Worm (Caenorhabditis elegans) whole organism, young adult: Measurements from ENCODE around the gene pir-2.

Experiments used
- C17E4.6 ChIP-seq: fragments of 200-800 bp; sonication (Bioruptor generic); IDR thresholded peaks from 2 replicates; pipeline ENCODE4 v1.3.6; 2022; ENCODE audit warnings: missing genetic modification reagents, missing genetic modification characterization, missing compliant biosample characterization
- F22D6.2 ChIP-seq: sonication (generic microtip); optimal IDR thresholded peaks from 2 replicates; lab custom pipeline; 2016; ENCODE audit warnings: mild to moderate bottlenecking, missing genetic modification characterization, missing compliant biosample characterization
- F39B2.1 ChIP-seq: fragments of 200-800 bp; sonication (Bioruptor generic); IDR thresholded peaks from 2 replicates; pipeline ENCODE4 v1.3.6; 2022; ENCODE audit warnings: missing genetic modification reagents, missing genetic modification characterization, missing compliant biosample characterization
- F57A8.1 ChIP-seq: fragments of 200-800 bp; sonication (Bioruptor generic); optimal IDR thresholded peaks from 2 replicates; lab custom pipeline; 2018; ENCODE audit warnings: mild to moderate bottlenecking, missing genetic modification characterization, moderate library complexity, missing compliant biosample characterization
- K12H6.12 ChIP-seq: fragments of 200-800 bp; sonication (Bioruptor generic); optimal IDR thresholded peaks from 2 replicates; lab custom pipeline; 2018; ENCODE audit warnings: mild to moderate bottlenecking, missing genetic modification characterization, missing compliant biosample characterization
- Y79H2A.3 ChIP-seq: fragments of 200-800 bp; sonication (Bioruptor generic); conservative IDR thresholded peaks from 2 replicates; pipeline ENCODE4 v1.3.6; 2022; ENCODE audit warnings: missing genetic modification reagents, missing genetic modification characterization, missing compliant biosample characterization
- Y95B8A.8 ChIP-seq: fragments of 200-800 bp; sonication (Bioruptor generic); IDR thresholded peaks from 2 replicates; pipeline ENCODE4 v1.3.6; 2022; ENCODE audit warnings: missing genetic modification reagents, missing genetic modification characterization, missing compliant biosample characterization
- ZK185.1 ChIP-seq: sonication (generic microtip); optimal IDR thresholded peaks from 2 replicates; lab custom pipeline; 2016; ENCODE audit warnings: mild to moderate bottlenecking, missing genetic modification characterization, missing compliant biosample characterization; ENCODE audit not compliant: poor library complexity, severe bottlenecking
- cebp-1 ChIP-seq, 2 experiments: fragments of 200-800 bp in 1 of 2; sonication (Bioruptor generic) in 1 of 2; sonication (generic microtip) in 1 of 2; IDR thresholded peaks in 1 of 2; optimal IDR thresholded peaks in 1 of 2; 2 replicates each; pipeline versions ENCODE4 v1.3.6 to Lab custom; 2017 to 2022; ENCODE audit warnings: missing compliant biosample characterization in 2 of 2, missing genetic modification characterization in 2 of 2, mild to moderate bottlenecking in 1 of 2, missing genetic modification reagents in 1 of 2, moderate library complexity in 1 of 2
- ceh-27 ChIP-seq: fragments of 200-800 bp; sonication (Bioruptor generic); optimal IDR thresholded peaks from 2 replicates; lab custom pipeline; 2018; ENCODE audit warnings: mild to moderate bottlenecking, missing genetic modification characterization, moderate library complexity, missing compliant biosample characterization
- ceh-40 ChIP-seq: fragments of 200-800 bp; sonication (Bioruptor generic); IDR thresholded peaks from 2 replicates; pipeline ENCODE4 v1.3.6; 2022; ENCODE audit warnings: missing genetic modification characterization, missing compliant biosample characterization
- ceh-79 ChIP-seq: sonication (generic microtip); optimal IDR thresholded peaks from 2 replicates; lab custom pipeline; 2017; ENCODE audit warnings: mild to moderate bottlenecking, missing genetic modification characterization, missing compliant biosample characterization
- die-1 ChIP-seq: sonication (generic microtip); optimal IDR thresholded peaks from 2 replicates; lab custom pipeline; 2016; ENCODE audit warnings: missing genotype, mild to moderate bottlenecking, missing genetic modification characterization, missing compliant biosample characterization
- dox-1 ChIP-seq: fragments of 200-800 bp; sonication (Bioruptor generic); IDR thresholded peaks from 2 replicates; pipeline ENCODE4 v1.3.6; 2022; ENCODE audit warnings: missing genetic modification reagents, missing genetic modification characterization, missing compliant biosample characterization
- hrde-1 ChIP-seq: sonication (generic microtip); optimal IDR thresholded peaks from 2 replicates; lab custom pipeline; 2016; ENCODE audit warnings: missing genetic modification characterization, mild to moderate bottlenecking, missing compliant biosample characterization, moderate library complexity, missing genotype, missing genetic modification reagents, borderline replicate concordance
- let-607 ChIP-seq, 2 experiments: fragments of 200-800 bp in 1 of 2; sonication (Bioruptor generic) in 1 of 2; sonication (generic microtip) in 1 of 2; optimal IDR thresholded peaks; 2 replicates each; lab custom pipeline; 2016 to 2018; ENCODE audit warnings: mild to moderate bottlenecking in 2 of 2, missing compliant biosample characterization in 2 of 2, missing genetic modification characterization in 2 of 2, moderate library complexity in 2 of 2, missing genotype in 1 of 2
- lin-35 ChIP-seq, 3 experiments: fragments of 150-350 bp in 2 of 3; sonication (generic microtip) in 1 of 3; optimal IDR thresholded peaks; 2 replicates each; lab custom pipeline; 2014 to 2018; ENCODE audit warnings: missing biosample characterization in 3 of 3, missing genetic modification characterization in 3 of 3, missing genetic modification reagents in 3 of 3
- lin-40 ChIP-seq: sonication (generic microtip); optimal IDR thresholded peaks from 2 replicates; lab custom pipeline; 2016; ENCODE audit warnings: missing genetic modification characterization, mild to moderate bottlenecking, missing compliant biosample characterization, missing genotype, missing genetic modification reagents
- lin-54 ChIP-seq: fragments of 200-800 bp; sonication (Bioruptor generic); optimal IDR thresholded peaks from 2 replicates; lab custom pipeline; 2018; ENCODE audit warnings: mild to moderate bottlenecking, missing genetic modification characterization, missing compliant biosample characterization
- lir-1 ChIP-seq: fragments of 200-800 bp; sonication (Bioruptor generic); conservative IDR thresholded peaks from 2 replicates; pipeline ENCODE4 v1.3.6; 2022; ENCODE audit warnings: missing genetic modification reagents, missing genetic modification characterization, missing compliant biosample characterization
- lsl-1 ChIP-seq: fragments of 200-800 bp; sonication (Bioruptor generic); optimal IDR thresholded peaks from 2 replicates; lab custom pipeline; 2018; ENCODE audit warnings: mild to moderate bottlenecking, missing genetic modification characterization, moderate library complexity, missing compliant biosample characterization
- lsy-27 ChIP-seq: sonication (generic microtip); optimal IDR thresholded peaks from 2 replicates; lab custom pipeline; 2017; ENCODE audit warnings: missing genetic modification characterization, mild to moderate bottlenecking, missing compliant biosample characterization, antibody characterized with exemption, missing genotype, borderline replicate concordance; ENCODE audit not compliant: insufficient read depth
- madf-10 ChIP-seq: sonication (generic microtip); optimal IDR thresholded peaks from 2 replicates; lab custom pipeline; 2016; ENCODE audit warnings: mild to moderate bottlenecking, missing genetic modification characterization, missing compliant biosample characterization
- madf-6 ChIP-seq: fragments of 200-800 bp; sonication (Bioruptor generic); IDR thresholded peaks from 2 replicates; pipeline ENCODE4 v1.3.6; 2022; ENCODE audit warnings: missing genetic modification reagents, missing genetic modification characterization, missing compliant biosample characterization
- mcd-1 ChIP-seq: fragments of 200-800 bp; sonication (Bioruptor generic); IDR thresholded peaks from 2 replicates; pipeline ENCODE4 v1.3.6; 2022; ENCODE audit warnings: missing genetic modification reagents, missing genetic modification characterization, missing compliant biosample characterization
- nhr-120 ChIP-seq: fragments of 200-800 bp; sonication (Bioruptor generic); IDR thresholded peaks from 2 replicates; pipeline ENCODE4 v1.3.6; 2022; ENCODE audit warnings: missing genetic modification characterization, missing compliant biosample characterization
- nhr-27 ChIP-seq: fragments of 200-800 bp; sonication (Bioruptor generic); optimal IDR thresholded peaks from 2 replicates; lab custom pipeline; 2018; ENCODE audit warnings: mild to moderate bottlenecking, missing genetic modification characterization, moderate library complexity, missing compliant biosample characterization
- rec-8 ChIP-seq, 2 experiments: sonication (generic microtip); optimal IDR thresholded peaks; 2 replicates each; lab custom pipeline; 2016; ENCODE audit warnings: mild to moderate bottlenecking in 2 of 2, missing genetic modification characterization in 2 of 2, missing genetic modification reagents in 2 of 2, missing genotype in 2 of 2, missing biosample characterization in 1 of 2, missing compliant biosample characterization in 1 of 2, moderate library complexity in 1 of 2
- repo-1 ChIP-seq: sonication (generic microtip); optimal IDR thresholded peaks from 2 replicates; lab custom pipeline; 2017; ENCODE audit warnings: mild to moderate bottlenecking, missing genetic modification characterization, missing compliant biosample characterization
- sdz-38 ChIP-seq: sonication (generic microtip); optimal IDR thresholded peaks from 2 replicates; lab custom pipeline; 2016; ENCODE audit warnings: missing genotype, missing genetic modification characterization, missing compliant biosample characterization
- snpc-1.1 ChIP-seq: sonication (generic microtip); optimal IDR thresholded peaks from 2 replicates; lab custom pipeline; 2017; ENCODE audit warnings: missing genetic modification characterization, mild to moderate bottlenecking, missing compliant biosample characterization, antibody characterized with exemption, moderate library complexity, missing genotype, missing genetic modification reagents; ENCODE audit not compliant: insufficient read depth
- snpc-4 ChIP-seq, 5 experiments: fragments of 150-350 bp in 1 of 5; sonication (generic microtip) in 4 of 5; optimal IDR thresholded peaks; 2 replicates each; lab custom pipeline; 2014 to 2018; ENCODE audit warnings: missing genetic modification characterization in 5 of 5, missing biosample characterization in 3 of 5, antibody characterized with exemption in 2 of 5, mild to moderate bottlenecking in 2 of 5, missing compliant biosample characterization in 2 of 5, missing genotype in 2 of 5, moderate library complexity in 2 of 5, missing genetic modification reagents in 1 of 5
- tbx-9 ChIP-seq: sonication (generic microtip); optimal IDR thresholded peaks from 2 replicates; lab custom pipeline; 2016; ENCODE audit warnings: borderline replicate concordance, missing genetic modification characterization, inconsistent platforms, missing compliant biosample characterization
- unc-130 ChIP-seq: sonication (generic microtip); optimal IDR thresholded peaks from 2 replicates; lab custom pipeline; 2016; ENCODE audit warnings: missing genetic modification reagents, missing genetic modification characterization, missing compliant biosample characterization
- zfh-2 ChIP-seq: fragments of 200-800 bp; sonication (Bioruptor generic); conservative IDR thresholded peaks from 2 replicates; pipeline ENCODE4 v1.3.6; 2022; ENCODE audit warnings: missing genetic modification reagents, missing genetic modification characterization, missing compliant biosample characterization

Gene pir-2

ce11 chrIII:9465865-9466264 is 22.4 kb upstream of the pir-2 start, which contains the start of gene B0464.6:
Gene B0464.6 (minus strand): TSS chrIII:9465965.
- TF ChIP-seq ceh-79 (no peak), nhr-120 (GFP tag; lab: Robert Waterston, UW) (no peak), dox-1 (no peak), snpc-1.1 (tag; lab: Kevin White, UChicago) (no peak), nhr-27 (tag; lab: Kevin White, UChicago) (no peak), C17E4.6 (GFP tag; lab: Robert Waterston, UW) (no peak), sdz-38 (tag; lab: Kevin White, UChicago) (no peak), unc-130 (GFP tag; lab: Kevin White, UChicago) (no peak), tbx-9 (tag; lab: Kevin White, UChicago) (no peak), F39B2.1 (no peak), ceh-40 (GFP tag; lab: Robert Waterston, UW) (no peak), Y95B8A.8 (GFP tag; lab: Robert Waterston, UW) (no peak)

ce11 chrIII:9465424-9465823 is 22.0 kb upstream of the pir-2 start, which contains the start of gene B0464.9:
Gene B0464.9 (plus strand): TSS chrIII:9465767.
- peak; percentile 21 for TF ChIP-seq F22D6.2 (tag; lab: Kevin White, UChicago)
- TF ChIP-seq madf-6 (GFP tag; lab: Robert Waterston, UW) = peak; percentile 41; the same call in 1 of the 2 replicates
- no peak for TF ChIP-seq C17E4.6 (GFP tag; lab: Robert Waterston, UW)
- TF ChIP-seq ceh-27 = peak; percentile 42
- peak; percentile 9 for TF ChIP-seq hrde-1 (tag; lab: Kevin White, UChicago)
- TF ChIP-seq dox-1 = 0 out of 2 replicates have a peak, but pooled peaks have one; percentile 9
- peak; percentile 8 for TF ChIP-seq K12H6.12
- no peak for TF ChIP-seq lsy-27 (tag; lab: Kevin White, UChicago)
- no peak for TF ChIP-seq cebp-1 (GFP tag; IDR thresholded peaks at IDR 0.05; lab: Robert Waterston, UW)
- TF ChIP-seq cebp-1 (tag; optimal IDR thresholded peaks at IDR 0.05; lab: Kevin White, UChicago) = peak; percentile 22
- TF ChIP-seq madf-10 (tag; lab: Kevin White, UChicago) = peak; percentile 24
- peak in 1 of 2 experiments; percentile 29 for TF ChIP-seq rec-8 (tag; optimal IDR thresholded peaks at IDR 0.05; lab: Kevin White, UChicago)
- TF ChIP-seq mcd-1 (GFP tag; lab: Robert Waterston, UW) = peak; percentile 75
- TF ChIP-seq lin-35 (GFP tag; optimal IDR thresholded peaks at IDR 0.05; lab: Kevin White, UChicago) = peak in 1 of 3 experiments; percentile 45
- peak; percentile 33 for TF ChIP-seq lin-40 (tag; lab: Kevin White, UChicago)
- TF ChIP-seq F57A8.1 = no peak
- peak; percentile 46 for TF ChIP-seq lin-54 (GFP tag; lab: Kevin White, UChicago)
- TF ChIP-seq lsl-1 = peak; percentile 24
- no peak for TF ChIP-seq snpc-4 (GFP tag; optimal IDR thresholded peaks at IDR 0.05; lab: Kevin White, UChicago)
- TF ChIP-seq snpc-4 (tag; optimal IDR thresholded peaks at IDR 0.05; lab: Kevin White, UChicago) = peak in 1 of 4 experiments; percentile 36
- TF ChIP-seq lir-1 (GFP tag; lab: Robert Waterston, UW) = no peak
- TF ChIP-seq ZK185.1 (tag; lab: Kevin White, UChicago) = peak; percentile 84
- TF ChIP-seq unc-130 (GFP tag; lab: Kevin White, UChicago) = peak; percentile 70
- no peak for TF ChIP-seq zfh-2 (GFP tag; lab: Robert Waterston, UW)
- no peak for TF ChIP-seq repo-1 (tag; lab: Kevin White, UChicago)
- no peak for TF ChIP-seq die-1 (tag; lab: Kevin White, UChicago)
- no peak for TF ChIP-seq Y79H2A.3
- peak in 1 of 2 experiments; percentile 50 for TF ChIP-seq let-607 (tag; optimal IDR thresholded peaks at IDR 0.05; lab: Kevin White, UChicago)
